Fruit fly (Drosophila melanogaster) whole organism, larva: ENCODE measurements around the gene Acbp3.

Experiments used
- noc ChIP-seq: fragments of 200-800 bp; sonication (Bioruptor generic); optimal IDR thresholded peaks from 3 replicates; lab custom pipeline; 2019; ENCODE audit warnings: missing biosample characterization, mild to moderate bottlenecking, missing genetic modification characterization, moderate library complexity

Acbp3 gene

DNA sequence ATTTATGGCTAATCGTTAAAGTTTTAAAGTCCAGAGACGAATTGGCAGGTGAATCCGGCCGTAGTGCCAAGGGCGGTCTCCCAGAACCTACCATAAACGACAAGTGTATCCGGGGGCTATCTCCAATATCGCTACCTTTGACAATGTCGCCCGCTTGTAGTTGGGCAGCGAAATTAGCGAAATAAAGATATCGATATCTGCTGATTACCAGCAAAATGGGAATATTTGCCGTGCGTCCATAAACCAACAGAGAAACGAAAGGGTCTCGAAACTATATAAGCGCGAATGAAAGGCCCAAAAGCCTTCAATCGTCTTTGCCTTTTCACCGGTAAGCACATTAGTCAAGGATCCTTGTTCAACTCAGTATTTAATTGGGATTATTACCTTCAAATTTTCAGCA lies at the start of gene Acbp3:
Gene Acbp3, plus strand, starts transcription at position 301 of the 400 bp plus-strand sequence.
- no peak for TF ChIP-seq noc (tag; lab: Kevin White, UChicago)

DNA sequence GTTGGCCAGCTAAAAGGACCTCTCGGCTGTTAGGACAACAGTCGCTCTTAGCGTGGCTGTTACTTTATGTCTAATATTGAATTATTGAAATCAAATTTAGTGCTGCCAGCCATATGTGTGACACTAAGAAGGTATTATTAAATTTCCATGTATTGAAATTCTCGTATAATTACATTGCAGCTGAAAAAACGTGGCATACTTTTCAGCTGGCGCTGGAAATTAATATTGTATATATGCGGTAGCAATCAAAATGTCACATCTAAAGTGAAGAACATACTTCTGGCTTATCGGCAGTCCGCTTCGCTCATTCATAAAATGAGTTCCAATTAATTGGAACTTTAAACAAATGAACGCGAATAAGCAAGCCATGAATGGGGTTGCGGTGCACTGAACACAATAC lies 48.5 kb upstream of the Acbp3 start:
- TF ChIP-seq noc (tag; lab: Kevin White, UChicago) = no peak

DNA sequence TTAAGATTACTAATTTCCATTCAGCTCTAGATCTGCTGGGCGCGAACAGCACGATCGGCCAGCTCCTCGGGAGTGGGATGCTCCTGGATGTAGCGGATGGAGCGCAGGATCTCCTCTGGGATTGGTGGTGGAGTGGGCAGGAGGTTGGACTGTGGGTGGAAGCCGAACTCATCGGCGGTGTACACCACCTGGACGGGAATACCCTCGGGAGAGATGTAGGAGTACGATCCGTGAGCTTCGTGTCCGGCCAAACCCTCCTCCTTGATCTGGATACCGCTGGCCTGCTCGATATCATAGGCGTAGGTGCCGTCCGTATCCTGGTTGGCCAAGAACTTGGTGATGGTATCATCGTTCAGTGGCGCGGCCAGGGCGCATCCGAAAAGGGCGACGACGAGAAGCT lies 44.6 kb upstream of the Acbp3 start:
- no peak for TF ChIP-seq noc (tag; lab: Kevin White, UChicago)

DNA sequence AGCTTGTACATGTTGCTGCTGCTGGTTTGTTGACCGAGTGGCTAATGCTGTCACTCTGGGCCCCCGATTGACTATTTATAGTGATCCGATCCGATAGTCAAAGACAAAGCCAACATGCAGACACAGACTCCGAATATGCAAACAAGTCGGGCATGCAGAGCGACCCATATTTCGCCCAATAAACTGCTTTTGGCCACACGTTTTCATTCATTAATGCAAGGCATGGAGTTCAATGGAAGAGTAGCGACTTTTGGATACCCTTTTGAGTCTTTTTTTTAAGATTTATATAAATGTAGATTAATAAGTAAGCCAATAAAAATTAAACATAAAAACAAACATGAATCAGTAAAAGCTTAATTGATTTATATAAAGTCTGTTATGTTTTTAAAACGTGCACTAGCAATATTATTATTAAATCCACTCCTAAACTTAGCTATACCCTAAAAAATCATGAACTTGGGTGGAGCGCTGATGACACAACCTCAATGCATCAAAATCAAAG lies 44.1 kb upstream of the Acbp3 start, which contains the start of gene Cpr65Ea:
Gene Cpr65Ea, minus strand, starts transcription at position 51 of the 502 bp plus-strand sequence.
- TF ChIP-seq noc (tag; lab: Kevin White, UChicago) = no peak

DNA sequence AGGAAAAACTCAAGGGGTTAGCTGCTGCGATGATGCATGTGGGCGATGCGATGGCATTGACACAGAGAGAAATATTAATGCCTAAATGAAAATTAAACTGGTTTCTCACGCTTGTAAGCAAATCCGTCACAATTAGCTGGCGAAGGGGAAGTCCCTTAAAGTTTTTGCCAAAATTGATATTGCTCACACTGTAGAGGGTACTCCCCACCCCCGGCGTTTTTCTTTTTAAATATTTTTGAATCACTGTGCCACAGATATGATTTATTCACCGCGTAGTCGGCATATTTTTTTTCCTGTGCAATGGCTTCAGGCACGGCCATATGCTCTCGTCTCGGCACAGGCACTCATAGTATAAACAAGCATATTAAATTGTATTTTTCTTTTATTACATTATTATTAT lies 43.3 kb upstream of the Acbp3 start:
- no peak for TF ChIP-seq noc (tag; lab: Kevin White, UChicago)

DNA sequence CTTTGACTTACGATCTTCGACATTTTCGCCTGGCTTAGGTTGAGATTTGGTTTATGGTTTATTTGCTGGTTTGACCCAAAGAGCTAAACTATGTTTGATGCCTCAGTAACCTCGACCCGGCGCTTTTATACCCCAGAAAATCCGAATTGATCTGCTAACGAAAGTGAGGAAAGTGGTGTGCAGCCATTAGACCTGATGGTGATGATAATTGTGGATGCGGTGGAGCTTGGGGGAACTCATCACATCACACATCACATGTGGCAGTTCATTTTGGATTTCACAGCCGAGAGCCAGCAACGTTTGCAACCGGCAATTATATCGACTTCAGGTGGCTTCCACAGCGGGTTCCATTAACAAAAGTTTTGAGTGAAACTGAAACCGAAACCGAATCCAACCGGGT lies 42.0 kb upstream of the Acbp3 start, which contains the start of gene Cpr65Eb:
Gene Cpr65Eb, minus strand, starts transcription at position 101 of the 400 bp plus-strand sequence.
- TF ChIP-seq noc (tag; lab: Kevin White, UChicago) = no peak

DNA sequence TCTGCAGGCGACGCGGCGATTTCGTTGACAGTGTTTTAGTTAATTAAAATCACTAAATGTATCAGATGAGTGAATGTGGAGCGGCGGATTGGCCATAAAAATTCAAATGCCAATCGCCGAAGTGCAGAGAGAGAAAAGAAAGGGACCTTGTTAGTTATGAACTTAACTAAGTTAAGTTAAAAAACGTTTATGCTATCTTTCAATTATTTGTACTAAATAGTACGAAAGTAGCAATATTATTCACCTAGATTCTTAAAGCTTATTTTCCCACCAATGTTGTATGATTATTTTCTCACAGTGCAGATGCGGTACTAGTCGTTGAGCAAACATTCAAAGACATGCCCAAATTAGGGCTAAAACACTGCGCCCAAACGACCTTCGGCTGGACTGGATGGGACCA lies 39.9 kb upstream of the Acbp3 start:
- no peak for TF ChIP-seq noc (tag; lab: Kevin White, UChicago)

DNA sequence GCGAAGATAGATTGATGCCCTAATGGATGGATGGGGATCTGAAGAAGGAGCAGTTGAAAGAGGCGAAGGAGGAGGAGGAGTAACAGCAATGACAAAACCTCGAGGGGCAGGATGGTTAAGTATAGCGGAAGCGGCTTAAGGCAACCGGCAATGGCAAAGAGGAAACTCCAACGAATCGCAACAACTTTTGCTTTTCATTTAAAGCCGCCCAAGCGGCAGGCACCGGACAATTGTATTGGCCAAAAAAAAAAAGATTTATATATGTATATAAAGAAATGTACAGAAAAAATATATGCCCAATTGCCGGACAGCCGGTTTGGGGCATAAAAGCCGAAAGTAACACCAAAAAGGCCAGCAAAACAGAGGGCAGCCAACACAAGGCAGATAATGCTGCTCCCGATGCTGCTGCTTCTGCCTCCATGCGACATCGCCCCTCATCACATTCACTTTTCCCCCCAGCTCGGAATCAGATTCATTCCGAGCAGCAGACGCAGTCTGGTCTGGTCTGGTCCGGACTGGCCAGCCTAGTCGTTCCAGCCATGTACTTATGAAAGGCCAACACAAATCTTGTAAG lies 39.3 kb upstream of the Acbp3 start:
- TF ChIP-seq noc (tag; lab: Kevin White, UChicago) = no peak

DNA sequence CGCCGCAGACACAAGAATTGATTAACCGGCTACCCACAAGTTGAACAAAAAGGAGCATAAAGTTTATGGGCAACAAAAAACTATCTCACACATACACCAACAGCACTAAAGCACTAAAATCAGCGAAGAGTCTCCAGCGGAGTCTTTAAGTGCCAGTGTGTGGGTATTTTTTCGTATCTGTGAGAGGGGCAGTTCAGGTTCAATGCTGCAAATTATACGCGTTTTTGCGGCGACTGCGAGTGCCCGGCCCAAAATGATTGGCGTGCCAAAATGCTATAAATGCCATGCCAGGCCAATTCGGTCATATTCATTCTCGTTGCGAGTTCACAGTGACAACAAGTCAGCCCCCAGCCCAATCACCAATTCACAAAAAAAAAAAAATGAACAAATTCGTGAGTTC lies 37.8 kb upstream of the Acbp3 start, which contains the start of gene Cpr65Ec:
Gene Cpr65Ec, plus strand, starts transcription at position 301 of the 400 bp plus-strand sequence.
- no peak for TF ChIP-seq noc (tag; lab: Kevin White, UChicago)

DNA sequence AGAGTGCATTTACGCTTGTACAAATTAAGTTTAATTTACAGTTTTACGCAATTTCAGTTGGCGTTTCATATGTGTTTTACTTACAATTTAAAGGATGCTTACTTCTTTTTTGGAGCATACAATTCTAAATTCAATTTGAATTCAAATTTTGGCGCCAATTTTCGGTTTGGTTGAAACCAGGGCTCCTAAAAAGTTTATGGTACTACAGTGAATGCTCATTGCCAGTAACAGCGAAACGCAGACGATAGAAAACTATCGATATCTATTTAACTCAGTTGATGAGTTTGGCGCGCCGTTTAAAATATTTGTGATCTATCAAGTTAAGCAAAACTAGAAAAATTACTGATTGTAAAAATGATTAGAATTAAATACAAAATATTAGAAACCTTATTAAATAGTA lies 36.7 kb upstream of the Acbp3 start:
- no peak for TF ChIP-seq noc (tag; lab: Kevin White, UChicago)

DNA sequence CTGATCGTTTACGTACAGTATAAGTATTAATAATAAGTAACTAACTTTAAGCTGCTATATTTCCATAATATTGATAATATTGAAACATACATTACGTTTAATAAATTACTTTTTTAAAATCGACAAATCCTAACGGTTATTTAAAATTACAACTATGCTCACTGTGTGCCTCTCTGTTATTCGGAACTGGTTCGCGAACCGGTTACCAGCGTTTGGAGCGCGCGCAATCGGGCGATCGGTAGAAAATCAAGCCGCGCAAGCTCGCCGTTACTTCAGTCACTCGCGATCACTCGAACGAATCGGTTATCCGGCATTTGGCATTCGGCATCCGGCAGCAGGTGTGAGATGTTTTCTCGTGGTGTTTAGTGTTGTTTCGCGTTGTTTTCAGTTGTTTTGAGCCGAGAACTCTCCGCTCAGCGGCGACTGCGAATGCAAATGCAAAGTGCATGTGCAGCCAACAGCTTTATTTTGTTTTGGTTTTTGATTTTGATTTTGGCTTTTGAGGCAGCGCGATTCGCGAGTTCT lies 36.1 kb upstream of the Acbp3 start, which contains the start of gene form3:
Gene form3, plus strand, starts transcription at position 271 of the 525 bp plus-strand sequence.
- TF ChIP-seq noc (tag; lab: Kevin White, UChicago) = no peak

DNA sequence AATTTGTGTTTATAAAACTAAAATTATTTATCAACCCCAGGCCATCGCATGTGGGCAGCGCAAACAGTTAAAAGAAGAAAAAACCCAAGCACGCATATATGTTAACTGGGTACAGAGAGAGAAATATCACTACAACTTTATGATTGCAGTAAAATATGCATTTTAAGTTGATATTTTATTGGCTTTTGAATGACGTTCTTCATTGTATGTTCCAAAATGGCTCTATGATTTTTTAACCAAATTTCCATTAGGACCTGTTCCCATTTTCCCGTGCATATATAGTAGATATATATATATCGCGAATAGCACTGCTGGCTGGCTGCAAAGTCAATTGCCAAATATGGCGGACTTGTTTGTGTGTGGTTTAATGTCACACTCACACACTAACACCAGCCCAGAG lies 34.1 kb upstream of the Acbp3 start:
- no peak for TF ChIP-seq noc (tag; lab: Kevin White, UChicago)

DNA sequence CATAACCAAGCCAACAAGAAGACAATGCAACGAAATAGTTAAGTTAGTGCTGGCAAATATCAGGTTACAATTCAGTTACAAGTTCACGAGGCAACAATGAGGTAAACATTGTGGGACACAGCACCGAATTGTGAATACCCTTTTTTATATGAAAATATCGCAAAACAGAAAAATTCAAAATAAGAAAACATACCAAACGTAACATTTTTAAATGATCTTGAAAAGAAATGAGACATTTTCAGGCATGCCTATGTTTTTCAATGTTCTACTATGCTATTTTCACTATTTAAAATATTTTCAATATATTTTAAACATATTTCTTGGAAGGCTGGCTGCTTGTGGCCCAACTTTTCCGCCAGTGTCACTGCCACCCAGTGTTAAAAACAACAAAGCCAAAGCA lies 26.7 kb upstream of the Acbp3 start:
- TF ChIP-seq noc (tag; lab: Kevin White, UChicago) = no peak

DNA sequence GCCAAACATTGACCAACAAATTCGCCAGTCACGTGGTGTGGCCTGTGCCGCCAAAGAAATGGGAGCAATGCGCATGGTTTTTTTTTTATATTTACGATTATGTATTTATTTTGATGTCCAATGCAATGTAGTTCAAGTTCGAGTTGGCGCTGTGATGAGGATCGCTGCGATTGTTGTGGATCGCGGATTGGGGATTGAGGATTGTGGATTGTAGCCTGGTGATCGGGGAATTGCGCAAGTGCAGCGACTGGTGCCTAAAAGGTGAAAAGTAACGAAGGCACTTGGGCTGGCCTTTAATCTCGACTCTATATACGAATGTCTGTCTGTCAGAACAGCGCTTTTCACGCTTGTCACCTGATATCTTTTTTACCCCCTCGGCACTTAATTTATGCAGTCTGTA lies 26.2 kb upstream of the Acbp3 start:
- TF ChIP-seq noc (tag; lab: Kevin White, UChicago) = no peak

DNA sequence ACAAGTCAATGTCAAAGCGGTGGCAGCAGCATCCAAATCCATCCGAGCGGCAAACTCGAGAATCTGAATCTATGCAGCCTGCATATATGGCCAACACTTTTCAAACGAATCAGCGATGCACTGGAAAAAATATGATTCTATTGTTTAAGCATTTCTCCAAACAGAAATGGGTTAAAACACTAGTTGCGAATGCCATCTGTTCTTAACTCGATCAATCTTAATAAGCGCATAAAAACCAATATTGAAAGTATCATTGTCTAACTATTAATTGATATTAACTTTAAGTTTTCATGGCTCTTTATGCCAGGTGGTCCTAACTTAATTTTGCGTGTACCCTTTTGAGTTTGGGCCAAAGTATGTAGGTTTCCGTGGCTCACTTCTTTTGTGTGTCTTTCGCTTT lies 25.0 kb upstream of the Acbp3 start:
- no peak for TF ChIP-seq noc (tag; lab: Kevin White, UChicago)

DNA sequence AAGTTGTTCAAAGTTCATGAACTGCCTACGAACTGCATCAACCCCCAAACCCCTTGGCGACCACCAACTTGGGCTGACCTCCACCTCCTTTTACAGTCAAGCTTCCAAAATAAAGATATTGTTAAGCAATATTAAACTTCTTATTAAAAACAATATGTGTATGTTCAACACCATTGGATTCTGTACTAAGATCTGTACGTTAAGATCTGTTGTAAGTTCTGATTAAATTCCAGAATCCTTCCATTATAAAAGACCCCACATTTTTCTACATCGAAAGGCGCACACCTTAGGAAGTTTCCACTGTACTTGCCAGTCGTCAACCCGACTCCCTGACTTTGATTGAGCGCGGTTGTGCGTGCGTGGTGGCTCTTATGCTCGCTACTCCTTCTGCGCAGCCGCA lies 17.7 kb upstream of the Acbp3 start:
- no peak for TF ChIP-seq noc (tag; lab: Kevin White, UChicago)

DNA sequence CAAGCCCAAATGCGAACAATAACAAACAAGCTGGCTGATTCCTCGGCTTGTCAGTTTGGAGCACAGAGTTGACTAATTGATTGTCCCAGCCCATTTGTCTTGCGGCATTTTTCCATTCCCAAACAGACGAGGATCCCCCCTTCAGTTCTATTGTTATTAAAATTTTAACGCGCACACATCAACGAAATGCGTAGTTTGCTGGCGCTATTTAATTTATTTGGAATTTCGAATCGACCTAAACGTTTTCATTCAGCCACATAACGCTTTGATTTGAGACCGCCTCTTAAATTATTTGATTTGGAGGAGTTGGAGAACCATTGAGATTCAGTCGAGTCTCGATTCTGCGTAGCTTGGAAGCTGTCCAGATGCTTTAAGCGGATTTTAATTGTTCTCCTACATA lies 14.7 kb upstream of the Acbp3 start:
- peak; percentile 56 for TF ChIP-seq noc (tag; lab: Kevin White, UChicago)
